Fruit fly (Drosophila melanogaster): Measurements from ENCODE around the gene gdrd.

The gdrd gene

dm6 chr3L:14678097-14678679 is 13.0 kb upstream of the gdrd start, which contains the start of gene CG4914 (continued):
- no peak for TF ChIP-seq CG12071 (GFP tag; optimal IDR thresholded peaks at IDR 0.05)
- no peak for TF ChIP-seq HmgD (GFP tag; optimal IDR thresholded peaks at IDR 0.05)
- peak; percentile 93 for TF ChIP-seq CG17829 (tag; optimal IDR thresholded peaks at IDR 0.05)
- no peak for TF ChIP-seq crc (GFP tag; optimal IDR thresholded peaks at IDR 0.05)
- peak; percentile 55; the same call in 1 of the 2 replicates for TF ChIP-seq ro (GFP tag; IDR thresholded peaks at IDR 0.05)
- no peak for TF ChIP-seq Ets65A (GFP tag)
- TF ChIP-seq hth (optimal IDR thresholded peaks at IDR 0.05): no peak
- TF ChIP-seq CG34224 (GFP tag; IDR thresholded peaks at IDR 0.05; ENCODE audit: partially characterized antibody): no peak
- no peak for TF ChIP-seq Ravus (GFP tag; IDR thresholded peaks at IDR 0.05)
- TF ChIP-seq ase (GFP tag; IDR thresholded peaks at IDR 0.05): no peak; the same call in 2 of the 3 replicates
- no peak for TF ChIP-seq cas (GFP tag; IDR thresholded peaks at IDR 0.05)
- TF ChIP-seq pita (GFP tag; optimal IDR thresholded peaks at IDR 0.05): no peak
- peak; percentile 39; the same call in 2 of the 4 replicates for TF ChIP-seq Gug (GFP tag; IDR thresholded peaks at IDR 0.05)
- peak; percentile 85 for TF ChIP-seq CG2678 (tag; optimal IDR thresholded peaks at IDR 0.05)
- TF ChIP-seq CG5180 (GFP tag; optimal IDR thresholded peaks at IDR 0.05): peak; percentile 31
- peak; percentile 67 for TF ChIP-seq CG12659 (GFP tag; optimal IDR thresholded peaks at IDR 0.05)
- TF ChIP-seq CG10267 (tag; optimal IDR thresholded peaks at IDR 0.05): peak; percentile 81
- peak; percentile 12 for TF ChIP-seq CG8089 (GFP tag; optimal IDR thresholded peaks at IDR 0.05)
- no peak for TF ChIP-seq Bgb (GFP tag; IDR thresholded peaks at IDR 0.05; ENCODE audit: partially characterized antibody)
- peak; percentile 50 for TF ChIP-seq slou (GFP tag; optimal IDR thresholded peaks at IDR 0.05)
- peak; percentile 93 for TF ChIP-seq nmo (GFP tag; optimal IDR thresholded peaks at IDR 0.05)
- TF ChIP-seq CG6254 (GFP tag; optimal IDR thresholded peaks at IDR 0.05): peak; percentile 74
- TF ChIP-seq Optix (GFP tag; IDR thresholded peaks at IDR 0.05): no peak
- TF ChIP-seq Gsc (GFP tag; IDR thresholded peaks at IDR 0.05): no peak
- TF ChIP-seq seq (GFP tag; IDR thresholded peaks at IDR 0.05): no peak
- peak; percentile 40; the same call in 1 of the 2 replicates for TF ChIP-seq dimm (GFP tag; IDR thresholded peaks at IDR 0.05)
- no peak for TF ChIP-seq insv (GFP tag; optimal IDR thresholded peaks at IDR 0.05)
- no peak for TF ChIP-seq knrl (GFP tag; IDR thresholded peaks at IDR 0.05; ENCODE audit: partially characterized antibody)
- TF ChIP-seq org-1 (GFP tag; optimal IDR thresholded peaks at IDR 0.05): peak; percentile 67
- TF ChIP-seq zf30C (GFP tag; optimal IDR thresholded peaks at IDR 0.05): peak; percentile 50
- TF ChIP-seq Hr39 (optimal IDR thresholded peaks at IDR 0.05): no peak
- TF ChIP-seq CG15269 (tag; optimal IDR thresholded peaks at IDR 0.05): peak; percentile 76
- TF ChIP-seq CG6813 (GFP tag; optimal IDR thresholded peaks at IDR 0.05): peak; percentile 56
- TF ChIP-seq onecut (GFP tag; IDR thresholded peaks at IDR 0.05): peak; percentile 52; the same call in 1 of the 2 replicates
- TF ChIP-seq CG11696 (GFP tag; IDR thresholded peaks at IDR 0.05): no peak
- TF ChIP-seq CG30431 (GFP tag; optimal IDR thresholded peaks at IDR 0.05): peak; percentile 66
- TF ChIP-seq CG7786 (GFP tag; optimal IDR thresholded peaks at IDR 0.05): no peak
- TF ChIP-seq CG14014 (GFP tag; IDR thresholded peaks at IDR 0.05): peak; percentile 61
- peak; percentile 87 for TF ChIP-seq CG30403 (GFP tag; optimal IDR thresholded peaks at IDR 0.05)
- no peak for TF ChIP-seq nerfin-2 (GFP tag; IDR thresholded peaks at IDR 0.05; ENCODE audit: partially characterized antibody)
- peak; percentile 74 for TF ChIP-seq Ptx1 (GFP tag; IDR thresholded peaks at IDR 0.05)
- TF ChIP-seq dpn (GFP tag; optimal IDR thresholded peaks at IDR 0.05): peak in 1 of 2 experiments; percentile 63
- peak; percentile 77 for TF ChIP-seq CG6689 (GFP tag; IDR thresholded peaks at IDR 0.05)
- TF ChIP-seq chinmo (GFP tag; IDR thresholded peaks at IDR 0.05; ENCODE audit: partially characterized antibody): no peak
- peak; percentile 81 to 93 for TF ChIP-seq bsh (GFP tag; optimal IDR thresholded peaks at IDR 0.05)
- no peak for TF ChIP-seq zfh2 (GFP tag; optimal IDR thresholded peaks at IDR 0.05)
- TF ChIP-seq Lhr (GFP tag; optimal IDR thresholded peaks at IDR 0.05): peak; percentile 66
- TF ChIP-seq vvl (GFP tag; IDR thresholded peaks at IDR 0.05): peak; percentile 76
- no peak for TF ChIP-seq MTF-1 (GFP tag; optimal IDR thresholded peaks at IDR 0.05; ENCODE audit: borderline replicate concordance)
- TF ChIP-seq CG1647 (GFP tag; optimal IDR thresholded peaks at IDR 0.05): no peak
